Worm (Caenorhabditis elegans): Measurements from ENCODE around the gene cdf-1.

DNA sequence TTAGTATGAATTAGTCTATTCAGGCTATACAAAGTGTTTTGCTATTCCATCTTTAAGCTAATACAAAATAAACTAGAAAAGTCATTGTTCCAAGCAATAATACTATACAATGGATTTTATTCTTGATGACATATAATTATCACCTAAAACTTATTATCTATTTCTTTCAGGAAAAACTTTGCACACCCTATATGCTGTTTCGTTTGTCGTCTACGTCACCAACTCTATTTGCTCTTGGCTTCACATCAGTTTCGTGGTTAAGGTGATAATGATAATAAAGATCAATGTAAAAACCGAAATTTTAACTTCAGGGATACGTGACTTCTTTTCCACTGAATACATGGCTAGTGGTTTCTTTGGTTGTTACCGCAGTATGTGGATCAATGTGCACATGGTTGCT lies 42.5 kb downstream of the cdf-1 start:
- no peak for TF ChIP-seq snpc-4 (tag; optimal IDR thresholded peaks at IDR 0.05)
- no peak for TF ChIP-seq nhr-28 (tag; optimal IDR thresholded peaks at IDR 0.05)
- no peak for TF ChIP-seq bed-3 (GFP tag; optimal IDR thresholded peaks at IDR 0.05)
- TF ChIP-seq lin-32 (GFP tag; optimal IDR thresholded peaks at IDR 0.05), result no peak
- TF ChIP-seq mep-1 (tag; optimal IDR thresholded peaks at IDR 0.05), result no peak
- no peak for TF ChIP-seq ztf-11 (tag; optimal IDR thresholded peaks at IDR 0.05)
- no peak for TF ChIP-seq elt-3 (tag; optimal IDR thresholded peaks at IDR 0.05)
- TF ChIP-seq ham-2 (GFP tag; optimal IDR thresholded peaks at IDR 0.05), result no peak
- no peak for TF ChIP-seq lin-13 (tag; optimal IDR thresholded peaks at IDR 0.05)
- no peak for TF ChIP-seq unc-39 (tag; optimal IDR thresholded peaks at IDR 0.05)
- TF ChIP-seq unc-62 (GFP tag; optimal IDR thresholded peaks at IDR 0.05), result no peak
- no peak for TF ChIP-seq mls-2 (tag; optimal IDR thresholded peaks at IDR 0.05)
- no peak for TF ChIP-seq elt-1 (tag; optimal IDR thresholded peaks at IDR 0.05; ENCODE audit: borderline replicate concordance, insufficient read depth)
